Worm (Caenorhabditis elegans) whole organism, L2 larva: ENCODE results near the gene snf-7.

Experiments used
- R02D3.7 ChIP-seq: fragments of 150-350 bp; optimal IDR thresholded peaks from 2 replicates; lab custom pipeline; 2014; ENCODE audit warnings: missing biosample characterization, missing genetic modification characterization
- ama-1 ChIP-seq: fragments of 150-350 bp; optimal IDR thresholded peaks from 2 replicates; lab custom pipeline; 2018; ENCODE audit warnings: inconsistent platforms
- lin-13 ChIP-seq: fragments of 150-350 bp; optimal IDR thresholded peaks from 2 replicates; lab custom pipeline; 2014; ENCODE audit warnings: missing biosample characterization, missing genetic modification reagents, missing genetic modification characterization
- mdl-1 ChIP-seq, 2 experiments: fragments of 150-350 bp in 1 of 2; sonication (generic microtip) in 1 of 2; optimal IDR thresholded peaks; 2 replicates each; lab custom pipeline; 2017; ENCODE audit warnings: missing biosample characterization in 2 of 2, missing genetic modification characterization in 2 of 2
- nhr-11 ChIP-seq: fragments of 150-350 bp; optimal IDR thresholded peaks from 2 replicates; lab custom pipeline; 2014; ENCODE audit warnings: missing biosample characterization, missing genetic modification characterization
- nhr-12 ChIP-seq: fragments of 150-350 bp; optimal IDR thresholded peaks from 2 replicates; lab custom pipeline; 2014; ENCODE audit warnings: missing biosample characterization, missing genetic modification characterization
- snpc-4 ChIP-seq: fragments of 150-350 bp; optimal IDR thresholded peaks from 2 replicates; lab custom pipeline; 2014; ENCODE audit warnings: missing biosample characterization, missing genetic modification characterization
- unc-39 ChIP-seq: fragments of 150-350 bp; optimal IDR thresholded peaks from 2 replicates; lab custom pipeline; 2014; ENCODE audit warnings: missing biosample characterization, missing genetic modification characterization
- unc-55 ChIP-seq: fragments of 150-350 bp; sonication (generic microtip); optimal IDR thresholded peaks from 3 replicates; lab custom pipeline; 2014; ENCODE audit warnings: missing biosample characterization, missing genetic modification reagents, missing genetic modification characterization
- ztf-11 ChIP-seq: sonication (generic microtip); optimal IDR thresholded peaks from 2 replicates; lab custom pipeline; 2017; ENCODE audit warnings: missing biosample characterization, missing genetic modification characterization

ce11 chrIII:12980770-12981169 lies 24.5 kb upstream of the snf-7 start, which contains the start of gene ZK1010.4:
- TF ChIP-seq unc-55 (no peak), mdl-1 (tag; optimal IDR thresholded peaks at IDR 0.05; lab: Kevin White, UChicago) (no peak), nhr-12 (no peak), nhr-11 (tag; lab: Kevin White, UChicago) (no peak), ama-1 (lab: Kevin White, UChicago) (no peak), lin-13 (no peak), ztf-11 (tag; lab: Kevin White, UChicago) (no peak), unc-39 (tag; lab: Kevin White, UChicago) (no peak), R02D3.7 (tag; lab: Kevin White, UChicago) (no peak), snpc-4 (tag; lab: Kevin White, UChicago) (no peak)
